Fruit fly (Drosophila melanogaster) whole organism, embryonic: Measurements from ENCODE around the gene mus101.

Source experiments
- Adf1 ChIP-seq: fragments of 200-800 bp; sonication (Bioruptor generic); IDR thresholded peaks from 2 replicates; pipeline ENCODE4 v1.3.6; 2022; ENCODE audit warnings: missing biosample characterization, missing genetic modification characterization
- Bgb ChIP-seq: fragments of 200-800 bp; sonication (Bioruptor generic); IDR thresholded peaks from 2 replicates; pipeline ENCODE4 v1.3.6; 2022; ENCODE audit warnings: missing biosample characterization, missing genetic modification characterization; ENCODE audit not compliant: partially characterized antibody
- BtbVII ChIP-seq: fragments of 200-800 bp; sonication (Bioruptor generic); optimal IDR thresholded peaks from 3 replicates; lab custom pipeline; 2017; ENCODE audit warnings: missing biosample characterization, mild to moderate bottlenecking, missing genetic modification characterization
- CG13123 ChIP-seq: fragments of 200-800 bp; sonication (Bioruptor generic); optimal IDR thresholded peaks from 2 replicates; lab custom pipeline; 2016; ENCODE audit warnings: missing biosample characterization, missing genetic modification characterization
- CG13296 ChIP-seq: fragments of 200-800 bp; sonication (Bioruptor generic); optimal IDR thresholded peaks from 3 replicates; lab custom pipeline; 2018; ENCODE audit warnings: missing biosample characterization, mild to moderate bottlenecking, missing genetic modification characterization
- CG14667 ChIP-seq: fragments of 200-800 bp; sonication (Bioruptor generic); IDR thresholded peaks from 2 replicates; pipeline ENCODE4 v1.3.6; 2022; ENCODE audit warnings: missing biosample characterization, missing genetic modification characterization
- CG1602 ChIP-seq: fragments of 200-800 bp; sonication (Bioruptor generic); optimal IDR thresholded peaks from 3 replicates; lab custom pipeline; 2016; ENCODE audit warnings: missing biosample characterization, missing genetic modification characterization
- CG17328 ChIP-seq: fragments of 200-800 bp; sonication (Bioruptor generic); IDR thresholded peaks from 2 replicates; pipeline ENCODE4 v1.3.6; 2022; ENCODE audit warnings: missing biosample characterization, missing genetic modification characterization
- CG1792 ChIP-seq: fragments of 200-800 bp; sonication (Bioruptor generic); optimal IDR thresholded peaks from 2 replicates; lab custom pipeline; 2016; ENCODE audit warnings: missing biosample characterization, missing genetic modification characterization
- CG1832 ChIP-seq: fragments of 200-800 bp; sonication (Bioruptor generic); optimal IDR thresholded peaks from 2 replicates; lab custom pipeline; 2017; ENCODE audit warnings: missing biosample characterization, mild to moderate bottlenecking, missing genetic modification characterization, inconsistent platforms
- CG31224 ChIP-seq: fragments of 200-800 bp; sonication (Bioruptor generic); IDR thresholded peaks from 2 replicates; pipeline ENCODE4 v1.3.6; 2022; ENCODE audit warnings: missing biosample characterization, missing genetic modification characterization
- CG31365 ChIP-seq: fragments of 200-800 bp; sonication (Bioruptor generic); optimal IDR thresholded peaks from 2 replicates; lab custom pipeline; 2018; ENCODE audit warnings: missing biosample characterization, mild to moderate bottlenecking, missing genetic modification characterization
- CG32767 ChIP-seq: fragments of 200-800 bp; sonication (Bioruptor generic); IDR thresholded peaks from 2 replicates; pipeline ENCODE4 v1.3.6; 2022; ENCODE audit warnings: missing biosample characterization, missing genetic modification characterization
- CG33557 ChIP-seq: fragments of 200-800 bp; sonication (Bioruptor generic); optimal IDR thresholded peaks from 2 replicates; lab custom pipeline; 2019; ENCODE audit warnings: missing biosample characterization, mild to moderate bottlenecking, missing genetic modification characterization, moderate library complexity
- CG34376 ChIP-seq: fragments of 200-800 bp; sonication (Bioruptor generic); optimal IDR thresholded peaks from 2 replicates; lab custom pipeline; 2018; ENCODE audit warnings: missing biosample characterization, mild to moderate bottlenecking, missing genetic modification characterization
- CG6689 ChIP-seq: fragments of 200-800 bp; sonication (Bioruptor generic); IDR thresholded peaks from 2 replicates; pipeline ENCODE4 v1.3.6; 2022; ENCODE audit warnings: missing biosample characterization, missing genetic modification characterization
- CG8359 ChIP-seq: fragments of 200-800 bp; sonication (Bioruptor generic); optimal IDR thresholded peaks from 2 replicates; lab custom pipeline; 2017; ENCODE audit warnings: missing biosample characterization, mild to moderate bottlenecking, missing genetic modification characterization, borderline replicate concordance
- CG8388 ChIP-seq: fragments of 200-800 bp; sonication (Bioruptor generic); optimal IDR thresholded peaks from 2 replicates; lab custom pipeline; 2019; ENCODE audit warnings: missing biosample characterization, mild to moderate bottlenecking, missing genetic modification characterization, moderate library complexity
- CG9727 ChIP-seq: fragments of 200-800 bp; sonication (Bioruptor generic); optimal IDR thresholded peaks from 3 replicates; lab custom pipeline; 2017; ENCODE audit warnings: missing biosample characterization, mild to moderate bottlenecking, missing genetic modification characterization
- CG9797 ChIP-seq: fragments of 200-800 bp; sonication (Bioruptor generic); optimal IDR thresholded peaks from 3 replicates; lab custom pipeline; 2018; ENCODE audit warnings: missing biosample characterization, mild to moderate bottlenecking, missing genetic modification characterization
- CG9817 ChIP-seq: fragments of 200-800 bp; sonication (Bioruptor generic); optimal IDR thresholded peaks from 2 replicates; lab custom pipeline; 2018; ENCODE audit warnings: missing biosample characterization, mild to moderate bottlenecking, missing genetic modification characterization, moderate library complexity
- Dbx ChIP-seq: fragments of 200-800 bp; sonication (Bioruptor generic); IDR thresholded peaks from 3 replicates; pipeline ENCODE4 v1.3.6; 2022; ENCODE audit warnings: missing biosample characterization, missing genetic modification characterization
- Deaf1 ChIP-seq: fragments of 200-800 bp; optimal IDR thresholded peaks from 3 replicates; lab custom pipeline; 2019; ENCODE audit warnings: missing biosample characterization, mild to moderate bottlenecking, missing genetic modification characterization, moderate library complexity
- Dp ChIP-seq: fragments of 200-800 bp; sonication (Bioruptor generic); optimal IDR thresholded peaks from 2 replicates; lab custom pipeline; 2018; ENCODE audit warnings: missing biosample characterization, mild to moderate bottlenecking, missing genetic modification characterization, moderate library complexity
- Ets97D ChIP-seq: fragments of 200-800 bp; sonication (Bioruptor generic); optimal IDR thresholded peaks from 3 replicates; lab custom pipeline; 2016; ENCODE audit warnings: missing biosample characterization, missing genetic modification characterization
- HmgD ChIP-seq: fragments of 200-800 bp; sonication (Bioruptor generic); optimal IDR thresholded peaks from 3 replicates; lab custom pipeline; 2016; ENCODE audit warnings: missing biosample characterization, missing genetic modification characterization
- Hmr ChIP-seq: fragments of 200-800 bp; sonication (Bioruptor generic); optimal IDR thresholded peaks from 3 replicates; lab custom pipeline; 2017; ENCODE audit warnings: mild to moderate bottlenecking, missing biosample characterization, missing genetic modification reagents, missing genetic modification characterization
- Lhr ChIP-seq: fragments of 200-800 bp; sonication (Bioruptor generic); optimal IDR thresholded peaks from 3 replicates; lab custom pipeline; 2017; ENCODE audit warnings: mild to moderate bottlenecking, missing biosample characterization, missing genetic modification reagents, missing genetic modification characterization
- NC2β ChIP-seq: fragments of 200-800 bp; sonication (Bioruptor generic); optimal IDR thresholded peaks from 2 replicates; lab custom pipeline; 2016; ENCODE audit warnings: missing biosample characterization, missing genetic modification characterization
- Opbp ChIP-seq: fragments of 200-800 bp; sonication (Bioruptor generic); IDR thresholded peaks from 3 replicates; pipeline ENCODE4 v1.3.6; 2022; ENCODE audit warnings: missing biosample characterization, missing genetic modification characterization; ENCODE audit not compliant: partially characterized antibody
- PHDP ChIP-seq: fragments of 200-800 bp; sonication (Bioruptor generic); optimal IDR thresholded peaks from 3 replicates; lab custom pipeline; 2018; ENCODE audit warnings: missing biosample characterization, mild to moderate bottlenecking, missing genetic modification characterization, moderate library complexity
- Side ChIP-seq: fragments of 200-800 bp; sonication (Bioruptor generic); optimal IDR thresholded peaks from 2 replicates; lab custom pipeline; 2016; ENCODE audit warnings: missing biosample characterization, missing genetic modification characterization
- Ssrp ChIP-seq: fragments of 200-800 bp; sonication (Bioruptor generic); optimal IDR thresholded peaks from 2 replicates; lab custom pipeline; 2018; ENCODE audit warnings: missing biosample characterization, mild to moderate bottlenecking, missing genetic modification characterization, moderate library complexity
- TFAM ChIP-seq: fragments of 200-800 bp; sonication (Bioruptor generic); optimal IDR thresholded peaks from 2 replicates; lab custom pipeline; 2017; ENCODE audit warnings: missing biosample characterization, missing genetic modification characterization, inconsistent platforms
- ab ChIP-seq: fragments of 200-800 bp; sonication (Bioruptor generic); optimal IDR thresholded peaks from 2 replicates; lab custom pipeline; 2016; ENCODE audit warnings: missing biosample characterization, missing genetic modification characterization
- amos ChIP-seq: fragments of 200-800 bp; sonication (Bioruptor generic); IDR thresholded peaks from 2 replicates; pipeline ENCODE4 v1.3.6; 2022; ENCODE audit warnings: missing biosample characterization, missing genetic modification characterization; ENCODE audit not compliant: partially characterized antibody
- az2 ChIP-seq: fragments of 200-800 bp; sonication (Bioruptor generic); optimal IDR thresholded peaks from 3 replicates; lab custom pipeline; 2016; ENCODE audit warnings: missing biosample characterization, missing genetic modification characterization
- bsh ChIP-seq, 2 experiments: fragments of 200-800 bp; sonication (Bioruptor generic); optimal IDR thresholded peaks; 2 replicates each; lab custom pipeline; 2017 to 2018; ENCODE audit warnings: mild to moderate bottlenecking in 2 of 2, missing biosample characterization in 2 of 2, missing genetic modification characterization in 2 of 2, moderate library complexity in 1 of 2
- danr ChIP-seq: fragments of 200-800 bp; sonication (Bioruptor generic); IDR thresholded peaks from 2 replicates; pipeline ENCODE4 v1.3.6; 2022; ENCODE audit warnings: missing biosample characterization, missing genetic modification characterization
- grau ChIP-seq: fragments of 200-800 bp; optimal IDR thresholded peaks from 3 replicates; lab custom pipeline; 2019; ENCODE audit warnings: missing biosample characterization, mild to moderate bottlenecking, missing genetic modification characterization, moderate library complexity
- inv ChIP-seq: fragments of 200-800 bp; sonication (Bioruptor generic); IDR thresholded peaks from 2 replicates; pipeline ENCODE4 v1.3.6; 2022; ENCODE audit warnings: missing biosample characterization, missing genetic modification characterization; ENCODE audit not compliant: partially characterized antibody
- klu ChIP-seq: fragments of 200-800 bp; sonication (Bioruptor generic); IDR thresholded peaks from 2 replicates; pipeline ENCODE4 v1.3.6; 2022; ENCODE audit warnings: missing biosample characterization, missing genetic modification characterization
- lbe ChIP-seq: fragments of 200-800 bp; sonication (Bioruptor generic); optimal IDR thresholded peaks from 2 replicates; lab custom pipeline; 2016; ENCODE audit warnings: missing biosample characterization, mild to moderate bottlenecking, missing genetic modification characterization
- phol ChIP-seq: fragments of 200-800 bp; sonication (Bioruptor generic); optimal IDR thresholded peaks from 3 replicates; lab custom pipeline; 2018; ENCODE audit warnings: missing biosample characterization, mild to moderate bottlenecking, missing genetic modification characterization, moderate library complexity
- repo ChIP-seq: fragments of 200-800 bp; sonication (Bioruptor generic); optimal IDR thresholded peaks from 2 replicates; lab custom pipeline; 2016; ENCODE audit warnings: missing biosample characterization, missing genetic modification characterization
- sens ChIP-seq: fragments of 200-800 bp; sonication (Bioruptor generic); peaks from one replicate; lab custom pipeline; 2016; ENCODE audit warnings: missing biosample characterization, missing genetic modification characterization
- shn ChIP-seq: fragments of 200-800 bp; sonication (Bioruptor generic); optimal IDR thresholded peaks from 3 replicates; lab custom pipeline; 2016; ENCODE audit warnings: missing biosample characterization, missing genetic modification characterization
- sima ChIP-seq: fragments of 200-800 bp; sonication (Bioruptor generic); optimal IDR thresholded peaks from 2 replicates; lab custom pipeline; 2016; ENCODE audit warnings: missing biosample characterization, missing genetic modification characterization
- ssp ChIP-seq: fragments of 200-800 bp; sonication (Bioruptor generic); IDR thresholded peaks from 2 replicates; pipeline ENCODE4 v1.3.6; 2022; ENCODE audit warnings: missing biosample characterization, missing genetic modification characterization
- usp ChIP-seq: fragments of >200 bp; optimal IDR thresholded peaks from 2 replicates; lab custom pipeline; 2017; ENCODE audit warnings: missing biosample characterization, missing genetic modification characterization
- yki ChIP-seq: fragments of >200 bp; optimal IDR thresholded peaks from 3 replicates; lab custom pipeline; 2018

mus101 gene

DNA sequence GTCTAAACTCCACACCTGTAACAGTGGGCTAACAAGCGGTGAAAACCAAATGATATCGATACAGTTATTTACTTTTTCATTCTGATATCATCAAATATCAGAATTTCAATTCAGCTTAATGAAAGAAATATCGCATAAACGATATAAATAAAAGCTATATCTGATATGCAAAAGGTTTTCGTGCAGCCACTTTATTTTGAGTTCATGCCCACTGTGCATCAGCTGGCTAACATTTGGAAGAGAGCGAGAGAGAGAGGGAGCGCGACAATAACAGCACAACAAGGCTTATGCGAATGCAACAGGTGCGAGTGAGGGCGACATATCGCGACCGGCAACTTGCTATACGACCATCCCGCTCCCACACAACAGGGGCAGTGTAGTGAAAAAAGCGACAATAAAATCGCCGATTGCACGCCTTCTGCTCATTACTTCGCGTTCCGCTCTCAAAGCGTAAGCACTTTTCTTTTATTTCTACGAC lies 17.4 kb downstream of the mus101 start, which contains the start of gene CG11151 (continued):
- TF ChIP-seq inv (peak; percentile 57), ab (peak; percentile 82), CG1602 (GFP tag; lab: Kevin White, UChicago) (peak; percentile 96), TFAM (GFP tag; lab: Kevin White, UChicago) (peak; percentile 81), CG33557 (GFP tag; lab: Kevin White, UChicago) (peak; percentile 95), CG34376 (GFP tag; lab: Kevin White, UChicago) (peak; percentile 97), amos (GFP tag; lab: Robert Waterston, UW) (peak; percentile 31; the same call in 1 of the 2 replicates), Ets97D (GFP tag; lab: Kevin White, UChicago) (peak; percentile 86), CG8359 (GFP tag; lab: Kevin White, UChicago) (peak; percentile 91), CG9817 (peak; percentile 96), CG1792 (GFP tag; lab: Kevin White, UChicago) (peak; percentile 94), sens (GFP tag; lab: Kevin White, UChicago) (peak; percentile 99), sima (GFP tag; lab: Kevin White, UChicago) (peak; percentile 89), NC2β (GFP tag; lab: Kevin White, UChicago) (peak; percentile 96), shn (GFP tag; lab: Kevin White, UChicago) (peak; percentile 98), CG32767 (GFP tag; lab: Robert Waterston, UW) (peak; percentile 95), CG9727 (GFP tag; lab: Kevin White, UChicago) (peak; percentile 96), Lhr (peak; percentile 87), Dp (peak; percentile 38), Adf1 (GFP tag; lab: Robert Waterston, UW) (peak; percentile 76), grau (tag; lab: Kevin White, UChicago) (peak; percentile 96), Side (GFP tag; lab: Kevin White, UChicago) (peak; percentile 96), Opbp (no peak), Ssrp (peak; percentile 96), CG31224 (GFP tag; lab: Robert Waterston, UW) (peak; percentile 85), CG31365 (peak; percentile 86), Bgb (peak; percentile 68), klu (GFP tag; lab: Robert Waterston, UW) (peak; percentile 86), BtbVII (GFP tag; lab: Kevin White, UChicago) (peak; percentile 97), az2 (GFP tag; lab: Kevin White, UChicago) (peak; percentile 97), repo (GFP tag; lab: Kevin White, UChicago) (peak; percentile 95), lbe (GFP tag; lab: Kevin White, UChicago) (peak; percentile 97), danr (GFP tag; lab: Robert Waterston, UW) (peak; percentile 89), yki (no peak), CG1832 (GFP tag; lab: Kevin White, UChicago) (peak; percentile 96), Dbx (peak; percentile 93), ssp (peak; percentile 85), CG8388 (GFP tag; lab: Kevin White, UChicago) (peak; percentile 96), CG13296 (GFP tag; lab: Kevin White, UChicago) (peak; percentile 96), phol (tag; lab: Kevin White, UChicago) (peak; percentile 95), HmgD (GFP tag; lab: Kevin White, UChicago) (peak; percentile 93), CG9797 (peak; percentile 6), PHDP (tag; lab: Kevin White, UChicago) (peak; percentile 98), CG13123 (peak; percentile 92), Hmr (peak; percentile 98), Deaf1 (peak; percentile 82), CG6689 (GFP tag; lab: Robert Waterston, UW) (peak; percentile 95), CG17328 (GFP tag; lab: Robert Waterston, UW) (peak; percentile 96), CG14667 (GFP tag; lab: Robert Waterston, UW) (peak; percentile 91), bsh (GFP tag; optimal IDR thresholded peaks at IDR 0.05; lab: Kevin White, UChicago) (peak; percentile 96 to 98), usp (no peak)
